Fruit fly (Drosophila melanogaster) whole organism, embryonic: ENCODE measurements around the gene CG43085.
A peak's percentile ranks its signal among the peaks of the same experiment; 100 is the strongest.

Experiments
- Ada2b ChIP-seq: fragments of 200-800 bp; sonication (Bioruptor generic); IDR thresholded peaks from 2 replicates; pipeline ENCODE4 v1.3.6; 2022; ENCODE audit warnings: missing biosample characterization, missing genetic modification characterization
- Adf1 ChIP-seq: fragments of 200-800 bp; sonication (Bioruptor generic); IDR thresholded peaks from 2 replicates; pipeline ENCODE4 v1.3.6; 2022; ENCODE audit warnings: missing biosample characterization, missing genetic modification characterization
- B-H1 ChIP-seq: fragments of 200-800 bp; sonication (Bioruptor generic); IDR thresholded peaks from 3 replicates; pipeline ENCODE4 v1.3.6; 2022; ENCODE audit warnings: missing biosample characterization, missing genetic modification characterization
- CG10147 ChIP-seq: fragments of 200-800 bp; sonication (Bioruptor generic); optimal IDR thresholded peaks from 2 replicates; lab custom pipeline; 2019; ENCODE audit warnings: missing biosample characterization, mild to moderate bottlenecking, missing genetic modification characterization, moderate library complexity
- CG10209 ChIP-seq: fragments of 200-800 bp; sonication (Bioruptor generic); optimal IDR thresholded peaks from 3 replicates; lab custom pipeline; 2017; ENCODE audit warnings: missing biosample characterization, mild to moderate bottlenecking, missing genetic modification characterization, missing genetic modification reagents
- CG10267 ChIP-seq: fragments of 200-800 bp; sonication (Bioruptor generic); optimal IDR thresholded peaks from 2 replicates; lab custom pipeline; 2018; ENCODE audit warnings: missing biosample characterization, mild to moderate bottlenecking, missing genetic modification characterization, moderate library complexity
- CG11085 ChIP-seq: fragments of 200-800 bp; sonication (Bioruptor generic); IDR thresholded peaks from 2 replicates; pipeline ENCODE4 v1.3.6; 2022; ENCODE audit warnings: missing biosample characterization, missing genetic modification characterization
- CG11093 ChIP-seq: fragments of 200-800 bp; sonication (Bioruptor generic); IDR thresholded peaks from 3 replicates; pipeline ENCODE4 v1.3.6; 2022; ENCODE audit warnings: missing biosample characterization, missing genetic modification characterization
- CG11723 ChIP-seq: fragments of 200-800 bp; sonication (Bioruptor generic); optimal IDR thresholded peaks from 2 replicates; lab custom pipeline; 2017; ENCODE audit warnings: missing biosample characterization, mild to moderate bottlenecking, missing genetic modification characterization
- CG12299 ChIP-seq: fragments of 200-800 bp; sonication (Bioruptor generic); optimal IDR thresholded peaks from 2 replicates; lab custom pipeline; 2018; ENCODE audit warnings: missing biosample characterization, mild to moderate bottlenecking, missing genetic modification characterization
- CG12744 ChIP-seq: fragments of 200-800 bp; sonication (Bioruptor generic); optimal IDR thresholded peaks from 2 replicates; lab custom pipeline; 2016; ENCODE audit warnings: missing biosample characterization, missing genetic modification characterization
- CG13624 ChIP-seq: fragments of 200-800 bp; sonication (Bioruptor generic); optimal IDR thresholded peaks from 2 replicates; lab custom pipeline; 2016; ENCODE audit warnings: missing biosample characterization, missing genetic modification characterization
- CG14860 ChIP-seq: fragments of 200-800 bp; sonication (Bioruptor generic); IDR thresholded peaks from 3 replicates; pipeline ENCODE4 v1.3.6; 2022; ENCODE audit warnings: missing biosample characterization, missing genetic modification characterization; ENCODE audit not compliant: partially characterized antibody
- CG15601 ChIP-seq: fragments of 200-800 bp; sonication (Bioruptor generic); optimal IDR thresholded peaks from 3 replicates; lab custom pipeline; 2019; ENCODE audit warnings: missing biosample characterization, mild to moderate bottlenecking, missing genetic modification characterization, moderate library complexity
- CG16863 ChIP-seq: fragments of 200-800 bp; sonication (Bioruptor generic); optimal IDR thresholded peaks from 3 replicates; lab custom pipeline; 2016; ENCODE audit warnings: missing biosample characterization, missing genetic modification characterization
- CG18599 ChIP-seq: fragments of 200-800 bp; sonication (Bioruptor generic); optimal IDR thresholded peaks from 3 replicates; lab custom pipeline; 2017; ENCODE audit warnings: missing biosample characterization, missing genetic modification characterization, mild to moderate bottlenecking, moderate library complexity, missing genetic modification reagents
- CG30403 ChIP-seq: fragments of 200-800 bp; sonication (Bioruptor generic); optimal IDR thresholded peaks from 3 replicates; lab custom pipeline; 2016; ENCODE audit warnings: missing biosample characterization, missing genetic modification characterization
- CG31388 ChIP-seq: fragments of 200-800 bp; sonication (Bioruptor generic); optimal IDR thresholded peaks from 2 replicates; lab custom pipeline; 2016; ENCODE audit warnings: missing biosample characterization, missing genetic modification characterization
- CG31441 ChIP-seq: fragments of 200-800 bp; sonication (Bioruptor generic); IDR thresholded peaks from 2 replicates; pipeline ENCODE4 v1.3.6; 2022; ENCODE audit warnings: missing biosample characterization, missing genetic modification characterization
- CG3847 ChIP-seq: fragments of 200-800 bp; sonication (Bioruptor generic); IDR thresholded peaks from 2 replicates; pipeline ENCODE4 v1.3.6; 2022; ENCODE audit warnings: missing biosample characterization, missing genetic modification characterization
- CG4282 ChIP-seq: fragments of 200-800 bp; sonication (Bioruptor generic); optimal IDR thresholded peaks from 2 replicates; lab custom pipeline; 2016; ENCODE audit warnings: missing biosample characterization, missing genetic modification characterization
- CG6791 ChIP-seq: fragments of 200-800 bp; sonication (Bioruptor generic); IDR thresholded peaks from 3 replicates; pipeline ENCODE4 v1.3.6; 2022; ENCODE audit warnings: missing biosample characterization, missing genetic modification characterization; ENCODE audit not compliant: partially characterized antibody
- CG7839 ChIP-seq: fragments of 200-800 bp; sonication (Bioruptor generic); optimal IDR thresholded peaks from 3 replicates; lab custom pipeline; 2018; ENCODE audit warnings: missing biosample characterization, mild to moderate bottlenecking, missing genetic modification characterization, moderate library complexity
- CG9215 ChIP-seq: fragments of 200-800 bp; sonication (Bioruptor generic); IDR thresholded peaks from 2 replicates; pipeline ENCODE4 v1.3.6; 2022; ENCODE audit warnings: missing biosample characterization, missing genetic modification characterization
- Camta ChIP-seq: fragments of 200-800 bp; sonication (Bioruptor generic); optimal IDR thresholded peaks from 2 replicates; lab custom pipeline; 2016; ENCODE audit warnings: missing biosample characterization, missing genetic modification characterization
- ERR ChIP-seq: fragments of 200-800 bp; sonication (Bioruptor generic); optimal IDR thresholded peaks from 2 replicates; lab custom pipeline; 2016; ENCODE audit warnings: missing biosample characterization, missing genetic modification characterization
- Elba2 ChIP-seq: fragments of 200-800 bp; sonication (Bioruptor generic); optimal IDR thresholded peaks from 3 replicates; lab custom pipeline; 2016; ENCODE audit warnings: missing biosample characterization, missing genetic modification characterization
- Nf-YA ChIP-seq: fragments of 200-800 bp; sonication (Bioruptor generic); IDR thresholded peaks from 2 replicates; pipeline ENCODE4 v1.3.6; 2022; ENCODE audit warnings: missing biosample characterization, missing genetic modification characterization
- Scr ChIP-seq: fragments of 200-800 bp; sonication (Bioruptor generic); IDR thresholded peaks from 2 replicates; pipeline ENCODE4 v1.3.6; 2022; ENCODE audit warnings: missing biosample characterization, missing genetic modification characterization; ENCODE audit not compliant: partially characterized antibody
- Side ChIP-seq: fragments of 200-800 bp; sonication (Bioruptor generic); optimal IDR thresholded peaks from 2 replicates; lab custom pipeline; 2016; ENCODE audit warnings: missing biosample characterization, missing genetic modification characterization
- Sox100B ChIP-seq: fragments of 200-800 bp; sonication (Bioruptor generic); optimal IDR thresholded peaks from 3 replicates; lab custom pipeline; 2018; ENCODE audit warnings: missing biosample characterization, mild to moderate bottlenecking, missing genetic modification characterization
- ab ChIP-seq: fragments of 200-800 bp; sonication (Bioruptor generic); optimal IDR thresholded peaks from 2 replicates; lab custom pipeline; 2016; ENCODE audit warnings: missing biosample characterization, missing genetic modification characterization
- bigmax ChIP-seq: fragments of 200-800 bp; sonication (Bioruptor generic); optimal IDR thresholded peaks from 2 replicates; lab custom pipeline; 2018; ENCODE audit warnings: missing biosample characterization, mild to moderate bottlenecking, missing genetic modification characterization
- cwo ChIP-seq: fragments of 200-800 bp; sonication (Bioruptor generic); optimal IDR thresholded peaks from 3 replicates; lab custom pipeline; 2017; ENCODE audit warnings: missing biosample characterization, missing genetic modification characterization, mild to moderate bottlenecking, moderate library complexity, missing genetic modification reagents
- emc ChIP-seq: fragments of 200-800 bp; sonication (Bioruptor generic); optimal IDR thresholded peaks from 2 replicates; lab custom pipeline; 2016; ENCODE audit warnings: missing biosample characterization, missing genetic modification characterization
- hbn ChIP-seq: fragments of 200-800 bp; sonication (Bioruptor generic); IDR thresholded peaks from 2 replicates; pipeline ENCODE4 v1.3.6; 2022; ENCODE audit warnings: missing biosample characterization, missing genetic modification characterization; ENCODE audit not compliant: partially characterized antibody
- insv ChIP-seq, 2 experiments: fragments of 200-800 bp; sonication (Bioruptor generic); optimal IDR thresholded peaks; 3 replicates each; lab custom pipeline; 2016 to 2018; ENCODE audit warnings: missing biosample characterization in 2 of 2, missing genetic modification characterization in 2 of 2
- kah ChIP-seq: fragments of 200-800 bp; sonication (Bioruptor generic); optimal IDR thresholded peaks from 2 replicates; lab custom pipeline; 2018; ENCODE audit warnings: missing biosample characterization, mild to moderate bottlenecking, missing genetic modification characterization
- klu ChIP-seq: fragments of 200-800 bp; sonication (Bioruptor generic); IDR thresholded peaks from 2 replicates; pipeline ENCODE4 v1.3.6; 2022; ENCODE audit warnings: missing biosample characterization, missing genetic modification characterization
- mld ChIP-seq: fragments of 200-800 bp; sonication (Bioruptor generic); IDR thresholded peaks from 3 replicates; pipeline ENCODE4 v1.3.6; 2022; ENCODE audit warnings: missing biosample characterization, missing genetic modification characterization; ENCODE audit not compliant: partially characterized antibody
- psq ChIP-seq: fragments of 200-800 bp; sonication (Bioruptor generic); optimal IDR thresholded peaks from 2 replicates; lab custom pipeline; 2017; ENCODE audit warnings: missing biosample characterization, missing genetic modification characterization
- rib ChIP-seq: fragments of 200-800 bp; sonication (Bioruptor generic); IDR thresholded peaks from 2 replicates; pipeline ENCODE4 v1.3.6; 2022; ENCODE audit warnings: missing biosample characterization, missing genetic modification characterization
- sim ChIP-seq: fragments of 200-800 bp; sonication (Bioruptor generic); IDR thresholded peaks from 2 replicates; pipeline ENCODE4 v1.3.6; 2022; ENCODE audit warnings: missing biosample characterization, missing genetic modification characterization
- tgo ChIP-seq: fragments of 200-800 bp; sonication (Bioruptor generic); IDR thresholded peaks from 3 replicates; pipeline ENCODE4 v1.3.6; 2022; ENCODE audit warnings: missing biosample characterization, missing genetic modification characterization
- tna ChIP-seq: fragments of 200-800 bp; sonication (Bioruptor generic); IDR thresholded peaks from 2 replicates; pipeline ENCODE4 v1.3.6; 2022; ENCODE audit warnings: missing biosample characterization, missing genetic modification characterization; ENCODE audit not compliant: partially characterized antibody
- twi ChIP-seq: fragments of 200-800 bp; optimal IDR thresholded peaks from 2 replicates; lab custom pipeline; 2019; ENCODE audit warnings: missing biosample characterization, mild to moderate bottlenecking, missing genetic modification characterization, moderate library complexity
- wek ChIP-seq: fragments of 200-800 bp; sonication (Bioruptor generic); optimal IDR thresholded peaks from 3 replicates; lab custom pipeline; 2018; ENCODE audit warnings: missing biosample characterization, mild to moderate bottlenecking, missing genetic modification characterization, moderate library complexity

The CG43085 gene

DNA sequence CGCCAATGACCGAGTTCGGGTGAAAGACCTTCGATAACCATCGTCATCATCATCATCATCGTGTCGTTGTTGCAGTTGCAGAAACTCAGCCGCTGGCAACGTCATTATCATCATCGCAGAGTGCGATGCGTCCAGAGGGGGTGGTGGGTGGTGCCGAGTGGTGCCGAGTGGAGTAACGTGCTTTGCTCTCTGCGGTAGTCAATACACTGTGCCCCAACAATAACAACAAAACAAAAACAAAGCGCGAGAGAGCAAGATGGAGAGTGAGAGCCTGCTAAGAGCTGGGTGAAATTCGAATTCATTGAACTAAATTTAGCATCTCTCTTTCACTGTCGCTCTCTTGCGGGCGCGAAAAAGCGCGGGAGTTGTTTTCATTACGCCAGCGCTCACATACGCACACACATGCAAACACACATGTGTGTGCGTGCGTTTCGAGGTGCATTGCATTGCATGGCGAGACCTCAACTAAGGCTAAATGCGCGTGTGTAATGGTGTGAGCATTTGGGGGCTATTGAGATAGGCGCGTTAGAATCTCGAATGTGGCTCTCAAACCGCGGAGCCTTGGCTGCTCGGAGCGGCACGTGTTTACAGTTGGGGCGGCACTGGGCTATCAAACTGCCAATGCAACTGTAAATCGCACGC, 34.6 kb downstream of the CG43085 start (continued):
- 0 out of 2 replicates have a peak, but pooled peaks have one; percentile 12 for TF ChIP-seq tna (GFP tag; lab: Robert Waterston, UW)
- no peak for TF ChIP-seq Nf-YA (GFP tag; lab: Robert Waterston, UW)
- no peak for TF ChIP-seq Ada2b (GFP tag; lab: Robert Waterston, UW)
- no peak for TF ChIP-seq tgo
- no peak for TF ChIP-seq CG13624 (GFP tag; lab: Kevin White, UChicago)
- no peak for TF ChIP-seq kah (GFP tag; lab: Kevin White, UChicago)
- TF ChIP-seq, all 482 proteins: peak for 65

DNA sequence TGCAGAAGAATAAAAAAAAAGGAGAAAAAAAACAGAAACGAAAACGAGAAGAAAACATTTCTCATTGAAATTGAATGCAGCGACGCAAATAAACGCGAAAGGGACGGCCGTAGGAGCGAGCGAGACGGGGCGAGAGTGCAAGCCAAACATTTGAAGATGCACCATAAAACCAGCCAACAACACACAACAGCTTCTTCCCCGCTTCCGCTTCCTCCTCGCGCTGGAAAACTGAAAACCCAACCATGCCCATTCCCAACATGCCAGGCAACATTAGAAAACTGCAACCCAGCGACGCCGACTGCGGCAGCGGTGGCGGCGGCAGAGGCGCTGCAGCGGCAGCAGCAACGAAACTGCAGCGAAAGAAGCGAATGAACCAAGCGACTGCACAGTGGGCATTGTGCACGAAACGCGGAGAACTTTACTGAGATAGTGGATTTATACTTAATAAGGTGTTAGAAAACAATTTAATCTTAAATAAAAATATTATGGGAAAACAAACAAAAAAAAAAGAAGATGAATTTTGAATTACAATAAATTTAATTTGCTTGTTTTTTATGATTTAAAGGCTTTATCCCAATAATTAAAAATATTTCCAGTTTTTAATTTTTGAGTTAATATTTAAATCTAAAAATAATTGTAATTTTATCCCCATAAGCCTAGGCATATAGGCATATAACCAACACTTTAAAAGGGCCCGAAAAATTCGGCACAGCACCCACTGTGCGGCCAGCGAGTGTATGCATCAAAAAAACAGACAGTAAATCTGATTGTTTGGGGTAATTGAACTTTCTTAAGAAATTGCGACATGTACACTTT, 35.4 kb downstream of the CG43085 start:
- TF ChIP-seq mld = no peak
- 0 out of 3 replicates have a peak, but pooled peaks have one; percentile 18 for TF ChIP-seq CG11093 (GFP tag; lab: Robert Waterston, UW)
- no peak for TF ChIP-seq CG16863
- TF ChIP-seq CG12299 (tag; lab: Kevin White, UChicago) = no peak
- TF ChIP-seq bigmax (GFP tag; lab: Kevin White, UChicago) = no peak
- TF ChIP-seq CG3847 = no peak
- peak; percentile 36 for TF ChIP-seq CG11723 (GFP tag; lab: Kevin White, UChicago)
- TF ChIP-seq CG6791 (GFP tag; lab: Robert Waterston, UW) = no peak
- no peak for TF ChIP-seq insv (GFP tag; optimal IDR thresholded peaks at IDR 0.05; lab: Kevin White, UChicago)
- TF ChIP-seq CG18599 (GFP tag; lab: Kevin White, UChicago) = no peak
- TF ChIP-seq wek = no peak
- peak; percentile 72 for TF ChIP-seq CG10209 (GFP tag; lab: Kevin White, UChicago)
- TF ChIP-seq Elba2 (GFP tag; lab: Kevin White, UChicago) = no peak
- TF ChIP-seq CG31441 (GFP tag; lab: Robert Waterston, UW) = peak; percentile 92
- no peak for TF ChIP-seq Scr (GFP tag; lab: Robert Waterston, UW)
- TF ChIP-seq CG31388 (GFP tag; lab: Kevin White, UChicago) = no peak
- TF ChIP-seq B-H1 (GFP tag; lab: Robert Waterston, UW) = no peak
- TF ChIP-seq emc (GFP tag; lab: Kevin White, UChicago) = no peak
- TF ChIP-seq Camta = no peak
- peak; percentile 57 for TF ChIP-seq CG30403
- peak; percentile 92 for TF ChIP-seq Sox100B (GFP tag; lab: Kevin White, UChicago)
- TF ChIP-seq hbn (GFP tag; lab: Robert Waterston, UW) = no peak
- no peak for TF ChIP-seq ab (GFP tag; lab: Kevin White, UChicago)
- peak; percentile 79 for TF ChIP-seq CG15601 (tag; lab: Kevin White, UChicago)
- TF ChIP-seq twi (tag; lab: Kevin White, UChicago) = peak; percentile 60
- TF ChIP-seq CG4282 (GFP tag; lab: Kevin White, UChicago) = no peak
- TF ChIP-seq CG11085 (GFP tag; lab: Robert Waterston, UW) = no peak
- peak; percentile 1 for TF ChIP-seq cwo (GFP tag; lab: Kevin White, UChicago)
- no peak for TF ChIP-seq CG14860 (GFP tag; lab: Robert Waterston, UW)
- TF ChIP-seq psq (GFP tag; lab: Kevin White, UChicago) = peak; percentile 1
- no peak for TF ChIP-seq klu
- no peak for TF ChIP-seq CG9215 (GFP tag; lab: Robert Waterston, UW)
- no peak for TF ChIP-seq ERR (GFP tag; lab: Kevin White, UChicago)
- TF ChIP-seq CG10147 = no peak
- TF ChIP-seq sim (GFP tag; lab: Robert Waterston, UW) = 0 out of 2 replicates have a peak, but pooled peaks have one; percentile 40
- no peak for TF ChIP-seq Side (GFP tag; lab: Kevin White, UChicago)
- TF ChIP-seq CG10267 = peak; percentile 74
- TF ChIP-seq rib = no peak
- TF ChIP-seq CG7839 (tag; lab: Kevin White, UChicago) = peak; percentile 82
- TF ChIP-seq Adf1 (GFP tag; lab: Robert Waterston, UW) = no peak
- TF ChIP-seq CG12744 (GFP tag; lab: Kevin White, UChicago) = no peak
